Fruit fly (Drosophila melanogaster) whole organism, embryonic: Measurements from ENCODE around the gene CG13930.
A peak's percentile ranks its signal among the peaks of the same experiment; 100 is the strongest.

Source experiments
- Aef1 ChIP-seq: fragments of 200-800 bp; sonication (Bioruptor generic); IDR thresholded peaks from 3 replicates; pipeline ENCODE4 v1.3.6; 2022; ENCODE audit warnings: missing biosample characterization, missing genetic modification characterization
- Atf3 ChIP-seq: fragments of 200-800 bp; sonication (Bioruptor generic); optimal IDR thresholded peaks from 3 replicates; lab custom pipeline; 2016; ENCODE audit warnings: missing biosample characterization, missing genetic modification characterization
- BtbVII ChIP-seq: fragments of 200-800 bp; sonication (Bioruptor generic); optimal IDR thresholded peaks from 3 replicates; lab custom pipeline; 2017; ENCODE audit warnings: missing biosample characterization, mild to moderate bottlenecking, missing genetic modification characterization
- CG1024 ChIP-seq: fragments of 200-800 bp; sonication (Bioruptor generic); IDR thresholded peaks from 2 replicates; pipeline ENCODE4 v1.3.6; 2022; ENCODE audit warnings: missing biosample characterization, missing genetic modification characterization
- CG10654 ChIP-seq: fragments of 200-800 bp; sonication (Bioruptor generic); optimal IDR thresholded peaks from 2 replicates; lab custom pipeline; 2016; ENCODE audit warnings: missing biosample characterization, missing genetic modification characterization
- CG11398 ChIP-seq: fragments of 200-800 bp; sonication (Bioruptor generic); optimal IDR thresholded peaks from 2 replicates; lab custom pipeline; 2016; ENCODE audit warnings: missing biosample characterization, missing genetic modification characterization
- CG11696 ChIP-seq: fragments of 200-800 bp; sonication (Bioruptor generic); IDR thresholded peaks from 2 replicates; pipeline ENCODE4 v1.3.6; 2022; ENCODE audit warnings: missing biosample characterization, missing genetic modification characterization
- CG12744 ChIP-seq: fragments of 200-800 bp; sonication (Bioruptor generic); optimal IDR thresholded peaks from 2 replicates; lab custom pipeline; 2016; ENCODE audit warnings: missing biosample characterization, missing genetic modification characterization
- CG17361 ChIP-seq: fragments of 200-800 bp; sonication (Bioruptor generic); IDR thresholded peaks from 3 replicates; pipeline ENCODE4 v1.3.6; 2022; ENCODE audit warnings: missing biosample characterization, missing genetic modification characterization
- CG18262 ChIP-seq: fragments of 200-800 bp; optimal IDR thresholded peaks from 3 replicates; lab custom pipeline; 2019; ENCODE audit warnings: missing biosample characterization, mild to moderate bottlenecking, missing genetic modification characterization, moderate library complexity
- CG2120 ChIP-seq: fragments of 200-800 bp; sonication (Bioruptor generic); optimal IDR thresholded peaks from 3 replicates; lab custom pipeline; 2016; ENCODE audit warnings: missing biosample characterization, missing genetic modification characterization
- CG31388 ChIP-seq: fragments of 200-800 bp; sonication (Bioruptor generic); optimal IDR thresholded peaks from 2 replicates; lab custom pipeline; 2016; ENCODE audit warnings: missing biosample characterization, missing genetic modification characterization
- CG4730 ChIP-seq: fragments of 200-800 bp; sonication (Bioruptor generic); IDR thresholded peaks from 2 replicates; pipeline ENCODE4 v1.3.6; 2022; ENCODE audit warnings: missing biosample characterization, missing genetic modification characterization
- CG6272 ChIP-seq: fragments of 200-800 bp; sonication (Bioruptor generic); IDR thresholded peaks from 2 replicates; pipeline ENCODE4 v1.3.6; 2022; ENCODE audit warnings: missing biosample characterization, missing genetic modification characterization
- CG7963 ChIP-seq: fragments of 200-800 bp; sonication (Bioruptor generic); IDR thresholded peaks from 3 replicates; pipeline ENCODE4 v1.3.6; 2022; ENCODE audit warnings: missing biosample characterization, missing genetic modification characterization; ENCODE audit not compliant: partially characterized antibody
- CG8281 ChIP-seq: fragments of 200-800 bp; sonication (Bioruptor generic); optimal IDR thresholded peaks from 2 replicates; lab custom pipeline; 2018; ENCODE audit warnings: missing biosample characterization, mild to moderate bottlenecking, missing genetic modification characterization, moderate library complexity
- CG9215 ChIP-seq: fragments of 200-800 bp; sonication (Bioruptor generic); IDR thresholded peaks from 2 replicates; pipeline ENCODE4 v1.3.6; 2022; ENCODE audit warnings: missing biosample characterization, missing genetic modification characterization
- CG9817 ChIP-seq: fragments of 200-800 bp; sonication (Bioruptor generic); optimal IDR thresholded peaks from 2 replicates; lab custom pipeline; 2018; ENCODE audit warnings: missing biosample characterization, mild to moderate bottlenecking, missing genetic modification characterization, moderate library complexity
- Hand ChIP-seq: fragments of 200-800 bp; sonication (Bioruptor generic); optimal IDR thresholded peaks from 2 replicates; lab custom pipeline; 2017; ENCODE audit warnings: mild to moderate bottlenecking, missing biosample characterization, missing genetic modification reagents, missing genetic modification characterization
- Mad ChIP-seq: fragments of 200-800 bp; sonication (Bioruptor generic); optimal IDR thresholded peaks from 2 replicates; lab custom pipeline; 2016; ENCODE audit warnings: missing biosample characterization, missing genetic modification characterization
- Oli ChIP-seq: fragments of 200-800 bp; sonication (Bioruptor generic); optimal IDR thresholded peaks from 2 replicates; lab custom pipeline; 2018; ENCODE audit warnings: missing biosample characterization, mild to moderate bottlenecking, missing genetic modification characterization, moderate library complexity
- Opbp ChIP-seq: fragments of 200-800 bp; sonication (Bioruptor generic); IDR thresholded peaks from 3 replicates; pipeline ENCODE4 v1.3.6; 2022; ENCODE audit warnings: missing biosample characterization, missing genetic modification characterization; ENCODE audit not compliant: partially characterized antibody
- Rx ChIP-seq: fragments of 200-800 bp; sonication (Bioruptor generic); IDR thresholded peaks from 2 replicates; pipeline ENCODE4 v1.3.6; 2022; ENCODE audit warnings: missing biosample characterization, missing genetic modification characterization
- ash1 ChIP-seq: fragments of 200-800 bp; sonication (Bioruptor generic); optimal IDR thresholded peaks from 2 replicates; lab custom pipeline; 2018; ENCODE audit warnings: missing biosample characterization, mild to moderate bottlenecking, missing genetic modification characterization
- bsh ChIP-seq, 2 experiments: fragments of 200-800 bp; sonication (Bioruptor generic); optimal IDR thresholded peaks; 2 replicates each; lab custom pipeline; 2017 to 2018; ENCODE audit warnings: mild to moderate bottlenecking in 2 of 2, missing biosample characterization in 2 of 2, missing genetic modification characterization in 2 of 2, moderate library complexity in 1 of 2
- btn ChIP-seq: fragments of 200-800 bp; sonication (Bioruptor generic); optimal IDR thresholded peaks from 2 replicates; lab custom pipeline; 2016; ENCODE audit warnings: missing biosample characterization, missing genetic modification characterization
- cato ChIP-seq: fragments of 200-800 bp; sonication (Bioruptor generic); optimal IDR thresholded peaks from 2 replicates; lab custom pipeline; 2016; ENCODE audit warnings: missing biosample characterization, missing genetic modification characterization, borderline replicate concordance
- crc ChIP-seq: fragments of 200-800 bp; sonication (Bioruptor generic); optimal IDR thresholded peaks from 2 replicates; lab custom pipeline; 2016; ENCODE audit warnings: missing biosample characterization, missing genetic modification characterization
- dpn ChIP-seq, 2 experiments: fragments of 200-800 bp; sonication (Bioruptor generic); optimal IDR thresholded peaks; 3 replicates each; lab custom pipeline; 2016; ENCODE audit warnings: missing biosample characterization in 2 of 2, missing genetic modification characterization in 2 of 2
- emc ChIP-seq: fragments of 200-800 bp; sonication (Bioruptor generic); optimal IDR thresholded peaks from 2 replicates; lab custom pipeline; 2016; ENCODE audit warnings: missing biosample characterization, missing genetic modification characterization
- esg ChIP-seq: fragments of 200-800 bp; sonication (Bioruptor generic); conservative IDR thresholded peaks from 2 replicates; pipeline ENCODE4 v1.3.6; 2022; ENCODE audit warnings: missing biosample characterization, missing genetic modification characterization
- hth ChIP-seq: fragments of >200 bp; optimal IDR thresholded peaks from 2 replicates; lab custom pipeline; 2017; ENCODE audit warnings: inconsistent platforms
- lilli ChIP-seq: fragments of 200-800 bp; sonication (Bioruptor generic); optimal IDR thresholded peaks from 3 replicates; lab custom pipeline; 2016; ENCODE audit warnings: missing biosample characterization, missing genetic modification characterization
- lov ChIP-seq, 2 experiments: fragments of 200-800 bp in 1 of 2; fragments of >200 bp in 1 of 2; sonication (Bioruptor generic) in 1 of 2; IDR thresholded peaks in 1 of 2; optimal IDR thresholded peaks in 1 of 2; 2 replicates in 1 of 2; 3 replicates in 1 of 2; pipeline versions ENCODE4 v1.3.6 to Lab custom; 2017 to 2022; ENCODE audit warnings: missing biosample characterization in 1 of 2, missing genetic modification characterization in 1 of 2
- mld ChIP-seq: fragments of 200-800 bp; sonication (Bioruptor generic); IDR thresholded peaks from 3 replicates; pipeline ENCODE4 v1.3.6; 2022; ENCODE audit warnings: missing biosample characterization, missing genetic modification characterization; ENCODE audit not compliant: partially characterized antibody
- onecut ChIP-seq: fragments of 200-800 bp; sonication (Bioruptor generic); IDR thresholded peaks from 2 replicates; pipeline ENCODE4 v1.3.6; 2022; ENCODE audit warnings: missing biosample characterization, missing genetic modification characterization
- peb ChIP-seq: fragments of 200-800 bp; sonication (Bioruptor generic); IDR thresholded peaks from 2 replicates; pipeline ENCODE4 v1.3.6; 2022; ENCODE audit warnings: missing biosample characterization, missing genetic modification characterization
- pros ChIP-seq: fragments of 200-800 bp; sonication (Bioruptor generic); optimal IDR thresholded peaks from 3 replicates; lab custom pipeline; 2019; ENCODE audit warnings: missing biosample characterization, mild to moderate bottlenecking, missing genetic modification characterization, moderate library complexity
- sc ChIP-seq, 3 experiments: fragments of >200 bp in 2 of 3; fragments of 200-800 bp in 1 of 3; sonication (Bioruptor generic) in 1 of 3; optimal IDR thresholded peaks; 2 replicates in 2 of 3; 3 replicates in 1 of 3; lab custom pipeline; 2017; ENCODE audit warnings: mild to moderate bottlenecking in 1 of 3, missing biosample characterization in 1 of 3, missing genetic modification characterization in 1 of 3, missing genetic modification reagents in 1 of 3
- schlank ChIP-seq: fragments of 200-800 bp; sonication (Bioruptor generic); optimal IDR thresholded peaks from 2 replicates; lab custom pipeline; 2018; ENCODE audit warnings: missing biosample characterization, mild to moderate bottlenecking, missing genetic modification characterization
- scrt ChIP-seq: fragments of 200-800 bp; sonication (Bioruptor generic); optimal IDR thresholded peaks from 2 replicates; lab custom pipeline; 2018; ENCODE audit warnings: missing biosample characterization, mild to moderate bottlenecking, missing genetic modification characterization, moderate library complexity
- sens ChIP-seq: fragments of 200-800 bp; sonication (Bioruptor generic); peaks from one replicate; lab custom pipeline; 2016; ENCODE audit warnings: missing biosample characterization, missing genetic modification characterization
- sisA ChIP-seq: fragments of 200-800 bp; sonication (Bioruptor generic); IDR thresholded peaks from 2 replicates; pipeline ENCODE4 v1.3.6; 2022; ENCODE audit warnings: missing biosample characterization, missing genetic modification characterization
- stwl ChIP-seq: fragments of 200-800 bp; sonication (Bioruptor generic); optimal IDR thresholded peaks from 3 replicates; lab custom pipeline; 2018; ENCODE audit warnings: missing biosample characterization, mild to moderate bottlenecking, missing genetic modification characterization, moderate library complexity
- toy ChIP-seq: fragments of 200-800 bp; sonication (Bioruptor generic); IDR thresholded peaks from 2 replicates; pipeline ENCODE4 v1.3.6; 2022; ENCODE audit warnings: missing biosample characterization, missing genetic modification characterization
- trh ChIP-seq: fragments of 200-800 bp; sonication (Bioruptor generic); optimal IDR thresholded peaks from 2 replicates; lab custom pipeline; 2016; ENCODE audit warnings: missing biosample characterization, missing genetic modification characterization
- vnd ChIP-seq: fragments of 200-800 bp; sonication (Bioruptor generic); IDR thresholded peaks from 3 replicates; pipeline ENCODE4 v1.3.6; 2022; ENCODE audit warnings: missing biosample characterization, missing genetic modification characterization; ENCODE audit not compliant: partially characterized antibody
- wor ChIP-seq: fragments of 200-800 bp; sonication (Bioruptor generic); IDR thresholded peaks from 2 replicates; pipeline ENCODE4 v1.3.6; 2022; ENCODE audit warnings: missing biosample characterization, missing genetic modification characterization
- zfh2 ChIP-seq: fragments of 200-800 bp; sonication (Bioruptor generic); optimal IDR thresholded peaks from 2 replicates; lab custom pipeline; 2016; ENCODE audit warnings: missing biosample characterization, missing genetic modification characterization

Gene CG13930

dm6 chr3L:1644920-1645567 is 27.5 kb downstream of the CG13930 start, which contains the start of the genes alphaCOP and CG13919 (continued):
- TF ChIP-seq sc (optimal IDR thresholded peaks at IDR 0.05; lab: Kevin White, UChicago) (no peak), sc (GFP tag; optimal IDR thresholded peaks at IDR 0.05; lab: Kevin White, UChicago) (peak; percentile 95), wor (GFP tag; lab: Robert Waterston, UW) (peak; percentile 96), CG8281 (tag; lab: Kevin White, UChicago) (peak; percentile 82), sens (GFP tag; lab: Kevin White, UChicago) (peak; percentile 99), lov (optimal IDR thresholded peaks at IDR 0.05; lab: Kevin White, UChicago) (no peak), lov (GFP tag; IDR thresholded peaks at IDR 0.05; lab: Robert Waterston, UW) (peak; percentile 96), CG12744 (GFP tag; lab: Kevin White, UChicago) (peak; percentile 91), Hand (GFP tag; lab: Kevin White, UChicago) (peak; percentile 91), toy (GFP tag; lab: Robert Waterston, UW) (peak; percentile 92), schlank (peak; percentile 88), CG7963 (GFP tag; lab: Robert Waterston, UW) (no peak), scrt (GFP tag; lab: Kevin White, UChicago) (peak; percentile 83), zfh2 (GFP tag; lab: Kevin White, UChicago) (peak; percentile 93), CG6272 (GFP tag; lab: Robert Waterston, UW) (peak; percentile 95), BtbVII (GFP tag; lab: Kevin White, UChicago) (peak; percentile 92), CG31388 (peak; percentile 89), CG11398 (GFP tag; lab: Kevin White, UChicago) (peak; percentile 81), trh (peak; percentile 95), Opbp (GFP tag; lab: Robert Waterston, UW) (no peak), bsh (GFP tag; optimal IDR thresholded peaks at IDR 0.05; lab: Kevin White, UChicago) (peak; percentile 86 to 98), CG9215 (peak; percentile 95), CG4730 (GFP tag; lab: Robert Waterston, UW) (peak; percentile 96), cato (GFP tag; lab: Kevin White, UChicago) (peak; percentile 94), emc (GFP tag; lab: Kevin White, UChicago) (peak; percentile 65), crc (peak; percentile 85), CG18262 (tag; lab: Kevin White, UChicago) (peak; percentile 95), Rx (GFP tag; lab: Robert Waterston, UW) (peak; percentile 92), onecut (GFP tag; lab: Robert Waterston, UW) (peak; percentile 82; the same call in 1 of the 2 replicates), dpn (GFP tag; optimal IDR thresholded peaks at IDR 0.05; lab: Kevin White, UChicago) (peak; percentile 95 to 98), ash1 (GFP tag; lab: Kevin White, UChicago) (peak; percentile 7), CG2120 (GFP tag; lab: Kevin White, UChicago) (peak; percentile 98), CG17361 (peak; percentile 98), hth (no peak), CG1024 (GFP tag; lab: Robert Waterston, UW) (peak; percentile 77), mld (no peak), btn (peak; percentile 56), vnd (GFP tag; lab: Robert Waterston, UW) (no peak), sisA (peak; percentile 92), peb (GFP tag; lab: Robert Waterston, UW) (peak; percentile 87), stwl (tag; lab: Kevin White, UChicago) (peak; percentile 83), Atf3 (peak; percentile 85), CG10654 (peak; percentile 89), CG9817 (tag; lab: Kevin White, UChicago) (peak; percentile 95), CG11696 (GFP tag; lab: Robert Waterston, UW) (peak; percentile 88), Oli (tag; lab: Kevin White, UChicago) (peak; percentile 97), Mad (GFP tag; lab: Kevin White, UChicago) (peak; percentile 95), lilli (peak; percentile 98), Aef1 (peak; percentile 97), esg (peak; percentile 98), pros (GFP tag; lab: Kevin White, UChicago) (peak; percentile 27)
